Fruit fly (Drosophila melanogaster) whole organism, embryonic: ENCODE data around the gene CG33181.
A peak's percentile ranks its signal among the peaks of the same experiment; 100 is the strongest.

Experiments used
- Ada2b ChIP-seq: fragments of 200-800 bp; sonication (Bioruptor generic); IDR thresholded peaks from 2 replicates; pipeline ENCODE4 v1.3.6; 2022; ENCODE audit warnings: missing biosample characterization, missing genetic modification characterization
- Blimp-1 ChIP-seq: fragments of 200-800 bp; sonication (Bioruptor generic); optimal IDR thresholded peaks from 3 replicates; lab custom pipeline; 2018; ENCODE audit warnings: missing biosample characterization, missing genetic modification characterization, mild to moderate bottlenecking, moderate library complexity, missing genetic modification reagents
- CG11093 ChIP-seq: fragments of 200-800 bp; sonication (Bioruptor generic); IDR thresholded peaks from 3 replicates; pipeline ENCODE4 v1.3.6; 2022; ENCODE audit warnings: missing biosample characterization, missing genetic modification characterization
- CG12236 ChIP-seq: fragments of 200-800 bp; sonication (Bioruptor generic); optimal IDR thresholded peaks from 2 replicates; lab custom pipeline; 2016; ENCODE audit warnings: missing biosample characterization, missing genetic modification characterization
- CG14710 ChIP-seq: fragments of 200-800 bp; sonication (Bioruptor generic); optimal IDR thresholded peaks from 3 replicates; lab custom pipeline; 2019; ENCODE audit warnings: missing biosample characterization, mild to moderate bottlenecking, missing genetic modification characterization, moderate library complexity
- CG14860 ChIP-seq: fragments of 200-800 bp; sonication (Bioruptor generic); IDR thresholded peaks from 3 replicates; pipeline ENCODE4 v1.3.6; 2022; ENCODE audit warnings: missing biosample characterization, missing genetic modification characterization; ENCODE audit not compliant: partially characterized antibody
- CG15696 ChIP-seq: fragments of 200-800 bp; sonication (Bioruptor generic); optimal IDR thresholded peaks from 2 replicates; lab custom pipeline; 2019; ENCODE audit warnings: missing biosample characterization, mild to moderate bottlenecking, missing genetic modification characterization, moderate library complexity
- CG16815 ChIP-seq: fragments of 200-800 bp; sonication (Bioruptor generic); optimal IDR thresholded peaks from 3 replicates; lab custom pipeline; 2017; ENCODE audit warnings: missing biosample characterization, mild to moderate bottlenecking, missing genetic modification characterization
- CG18764 ChIP-seq: fragments of 200-800 bp; sonication (Bioruptor generic); optimal IDR thresholded peaks from 3 replicates; lab custom pipeline; 2016; ENCODE audit warnings: missing biosample characterization, missing genetic modification characterization
- CG2678 ChIP-seq: fragments of 200-800 bp; sonication (Bioruptor generic); optimal IDR thresholded peaks from 3 replicates; lab custom pipeline; 2019; ENCODE audit warnings: missing biosample characterization, mild to moderate bottlenecking, missing genetic modification characterization, moderate library complexity
- CG2875 ChIP-seq: fragments of 200-800 bp; sonication (Bioruptor generic); optimal IDR thresholded peaks from 2 replicates; lab custom pipeline; 2017; ENCODE audit warnings: missing biosample characterization, mild to moderate bottlenecking, missing genetic modification characterization, missing genetic modification reagents
- CG33557 ChIP-seq: fragments of 200-800 bp; sonication (Bioruptor generic); optimal IDR thresholded peaks from 2 replicates; lab custom pipeline; 2019; ENCODE audit warnings: missing biosample characterization, mild to moderate bottlenecking, missing genetic modification characterization, moderate library complexity
- CG6791 ChIP-seq: fragments of 200-800 bp; sonication (Bioruptor generic); IDR thresholded peaks from 3 replicates; pipeline ENCODE4 v1.3.6; 2022; ENCODE audit warnings: missing biosample characterization, missing genetic modification characterization; ENCODE audit not compliant: partially characterized antibody
- CG8089 ChIP-seq: fragments of 200-800 bp; sonication (Bioruptor generic); optimal IDR thresholded peaks from 3 replicates; lab custom pipeline; 2016; ENCODE audit warnings: missing biosample characterization, missing genetic modification characterization
- CG8290 ChIP-seq, 3 experiments: fragments of 200-800 bp; sonication (Bioruptor generic); optimal IDR thresholded peaks; 2 replicates each; lab custom pipeline; 2016 to 2019; ENCODE audit warnings: missing biosample characterization in 3 of 3, missing genetic modification characterization in 3 of 3, mild to moderate bottlenecking in 2 of 3, moderate library complexity in 1 of 3
- CTCF ChIP-seq: fragments of 200-800 bp; sonication (Bioruptor generic); optimal IDR thresholded peaks from 2 replicates; lab custom pipeline; 2017; ENCODE audit warnings: missing biosample characterization, mild to moderate bottlenecking, missing genetic modification characterization, moderate library complexity
- Deaf1 ChIP-seq: fragments of 200-800 bp; optimal IDR thresholded peaks from 3 replicates; lab custom pipeline; 2019; ENCODE audit warnings: missing biosample characterization, mild to moderate bottlenecking, missing genetic modification characterization, moderate library complexity
- Ets65A ChIP-seq: fragments of 200-800 bp; sonication (Bioruptor generic); peaks from one replicate; lab custom pipeline; 2016; ENCODE audit warnings: missing biosample characterization, missing genetic modification characterization
- HLH4C ChIP-seq: fragments of 200-800 bp; sonication (Bioruptor generic); IDR thresholded peaks from 3 replicates; pipeline ENCODE4 v1.3.6; 2022; ENCODE audit warnings: missing biosample characterization, missing genetic modification characterization; ENCODE audit not compliant: partially characterized antibody
- Hr39 ChIP-seq: fragments of >200 bp; optimal IDR thresholded peaks from 2 replicates; lab custom pipeline; 2017
- Hr78 ChIP-seq, 2 experiments: fragments of 200-800 bp in 1 of 2; fragments of >200 bp in 1 of 2; sonication (Bioruptor generic) in 1 of 2; optimal IDR thresholded peaks; 2 replicates each; lab custom pipeline; 2017 to 2019; ENCODE audit warnings: missing biosample characterization in 2 of 2, missing genetic modification characterization in 2 of 2, mild to moderate bottlenecking in 1 of 2, moderate library complexity in 1 of 2
- Med ChIP-seq: fragments of 200-800 bp; sonication (Bioruptor generic); peaks from one replicate; lab custom pipeline; 2016; ENCODE audit warnings: missing biosample characterization, missing genetic modification characterization, mild to moderate bottlenecking, inconsistent platforms, moderate library complexity
- NC2β ChIP-seq: fragments of 200-800 bp; sonication (Bioruptor generic); optimal IDR thresholded peaks from 2 replicates; lab custom pipeline; 2016; ENCODE audit warnings: missing biosample characterization, missing genetic modification characterization
- PHDP ChIP-seq: fragments of 200-800 bp; sonication (Bioruptor generic); optimal IDR thresholded peaks from 3 replicates; lab custom pipeline; 2018; ENCODE audit warnings: missing biosample characterization, mild to moderate bottlenecking, missing genetic modification characterization, moderate library complexity
- Scr ChIP-seq: fragments of 200-800 bp; sonication (Bioruptor generic); IDR thresholded peaks from 2 replicates; pipeline ENCODE4 v1.3.6; 2022; ENCODE audit warnings: missing biosample characterization, missing genetic modification characterization; ENCODE audit not compliant: partially characterized antibody
- Trl ChIP-seq, 3 experiments: fragments of >200 bp in 2 of 3; fragments of 200-800 bp in 1 of 3; sonication (Bioruptor generic) in 1 of 3; optimal IDR thresholded peaks; 2 replicates in 1 of 3; 3 replicates in 2 of 3; lab custom pipeline; 2016 to 2017; ENCODE audit warnings: missing biosample characterization in 1 of 3, missing genetic modification characterization in 1 of 3
- cas ChIP-seq: fragments of 200-800 bp; sonication (Bioruptor generic); IDR thresholded peaks from 2 replicates; pipeline ENCODE4 v1.3.6; 2022; ENCODE audit warnings: missing biosample characterization, missing genetic modification characterization
- crc ChIP-seq: fragments of 200-800 bp; sonication (Bioruptor generic); optimal IDR thresholded peaks from 2 replicates; lab custom pipeline; 2016; ENCODE audit warnings: missing biosample characterization, missing genetic modification characterization
- croc ChIP-seq: fragments of 200-800 bp; sonication (Bioruptor generic); conservative IDR thresholded peaks from 3 replicates; pipeline ENCODE4 v1.3.6; 2022; ENCODE audit warnings: missing biosample characterization, missing genetic modification characterization
- cwo ChIP-seq: fragments of 200-800 bp; sonication (Bioruptor generic); optimal IDR thresholded peaks from 3 replicates; lab custom pipeline; 2017; ENCODE audit warnings: missing biosample characterization, missing genetic modification characterization, mild to moderate bottlenecking, moderate library complexity, missing genetic modification reagents
- fu2 ChIP-seq: fragments of 200-800 bp; sonication (Bioruptor generic); optimal IDR thresholded peaks from 2 replicates; lab custom pipeline; 2016; ENCODE audit warnings: missing biosample characterization, missing genetic modification characterization
- gfzf ChIP-seq: fragments of 200-800 bp; sonication (Bioruptor generic); optimal IDR thresholded peaks from 2 replicates; lab custom pipeline; 2016; ENCODE audit warnings: missing biosample characterization, mild to moderate bottlenecking, missing genetic modification characterization, moderate library complexity
- nerfin-2 ChIP-seq: fragments of 200-800 bp; sonication (Bioruptor generic); IDR thresholded peaks from 2 replicates; pipeline ENCODE4 v1.3.6; 2022; ENCODE audit warnings: missing biosample characterization, missing genetic modification characterization; ENCODE audit not compliant: partially characterized antibody
- oc ChIP-seq: fragments of 200-800 bp; sonication (Bioruptor generic); optimal IDR thresholded peaks from 2 replicates; lab custom pipeline; 2018; ENCODE audit warnings: missing biosample characterization, mild to moderate bottlenecking, missing genetic modification characterization, moderate library complexity
- pfk ChIP-seq: fragments of 200-800 bp; sonication (Bioruptor generic); optimal IDR thresholded peaks from 2 replicates; lab custom pipeline; 2018; ENCODE audit warnings: missing biosample characterization, mild to moderate bottlenecking, missing genetic modification characterization, moderate library complexity
- row ChIP-seq: fragments of 200-800 bp; sonication (Bioruptor generic); IDR thresholded peaks from 3 replicates; pipeline ENCODE4 v1.3.6; 2022; ENCODE audit warnings: missing biosample characterization, missing genetic modification characterization
- sens ChIP-seq: fragments of 200-800 bp; sonication (Bioruptor generic); peaks from one replicate; lab custom pipeline; 2016; ENCODE audit warnings: missing biosample characterization, missing genetic modification characterization
- slbo ChIP-seq: fragments of 200-800 bp; sonication (Bioruptor generic); IDR thresholded peaks from 2 replicates; pipeline ENCODE4 v1.3.6; 2022; ENCODE audit warnings: missing biosample characterization, missing genetic modification characterization
- stwl ChIP-seq: fragments of 200-800 bp; sonication (Bioruptor generic); optimal IDR thresholded peaks from 3 replicates; lab custom pipeline; 2018; ENCODE audit warnings: missing biosample characterization, mild to moderate bottlenecking, missing genetic modification characterization, moderate library complexity
- tll ChIP-seq, 2 experiments: fragments of 200-800 bp in 1 of 2; fragments of >200 bp in 1 of 2; sonication (Bioruptor generic) in 1 of 2; optimal IDR thresholded peaks; 2 replicates each; lab custom pipeline; 2017 to 2019; ENCODE audit warnings: missing biosample characterization in 2 of 2, missing genetic modification characterization in 2 of 2, mild to moderate bottlenecking in 1 of 2, moderate library complexity in 1 of 2
- vvl ChIP-seq: fragments of 200-800 bp; sonication (Bioruptor generic); IDR thresholded peaks from 2 replicates; pipeline ENCODE4 v1.3.6; 2022; ENCODE audit warnings: missing biosample characterization, missing genetic modification characterization

The CG33181 gene

DNA sequence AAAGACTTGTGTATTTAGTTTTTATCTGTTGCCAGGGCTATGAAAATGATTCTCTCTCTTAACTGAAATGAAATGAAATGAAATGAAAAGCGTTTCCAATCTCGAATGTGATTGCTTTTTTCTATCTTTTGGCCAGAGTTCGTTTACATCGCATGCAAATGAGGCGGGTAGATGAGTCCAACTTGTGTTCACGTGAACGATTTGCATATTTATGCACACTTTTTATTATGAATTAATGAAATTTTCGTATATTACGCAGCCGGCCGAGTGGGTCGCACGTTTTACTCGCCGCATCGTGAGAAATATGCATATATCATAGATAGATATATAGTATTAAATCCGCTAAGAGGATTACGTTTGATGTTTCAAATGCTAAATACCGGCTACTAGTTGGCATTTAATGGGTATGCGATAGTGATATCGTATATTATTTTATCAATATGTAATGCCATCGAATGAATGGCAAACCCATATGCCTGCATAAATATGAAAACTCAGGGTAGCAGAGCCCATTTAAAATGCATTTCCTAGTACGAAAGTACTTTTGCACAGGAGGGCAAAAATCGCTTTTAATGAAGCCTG is 16.0 kb downstream of the CG33181 start:
- TF ChIP-seq Blimp-1 (GFP tag; lab: Kevin White, UChicago) (peak; percentile 81), slbo (no peak), cwo (GFP tag; lab: Kevin White, UChicago) (peak; percentile 65), croc (no peak), oc (tag; lab: Kevin White, UChicago) (peak; percentile 67), CG12236 (GFP tag; lab: Kevin White, UChicago) (no peak), CG14860 (GFP tag; lab: Robert Waterston, UW) (0 out of 3 replicates have a peak, but pooled peaks have one; percentile 21), nerfin-2 (peak; percentile 54; the same call in 1 of the 2 replicates), cas (GFP tag; lab: Robert Waterston, UW) (no peak), CTCF (no peak), HLH4C (GFP tag; lab: Robert Waterston, UW) (peak; percentile 63), vvl (peak; percentile 65; the same call in 1 of the 2 replicates)

DNA sequence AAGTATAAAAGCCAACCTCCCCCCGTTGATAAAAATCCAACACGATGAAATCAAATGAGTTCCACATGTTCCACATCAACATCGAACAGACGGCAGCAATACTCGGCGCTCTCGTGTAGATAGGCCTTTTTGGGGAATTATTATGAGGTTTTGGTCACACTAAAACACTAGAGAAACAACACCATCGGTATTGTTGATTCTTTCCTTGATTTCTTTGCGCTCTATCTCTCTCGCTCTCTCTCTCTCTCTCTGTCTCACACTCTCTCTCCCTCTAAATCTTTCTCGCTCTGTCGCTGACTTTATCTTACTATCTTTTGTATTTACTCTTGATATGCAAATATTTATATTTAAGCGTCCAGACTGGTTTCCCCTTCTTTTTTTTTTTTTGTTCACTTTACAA is 21.6 kb downstream of the CG33181 start:
- TF ChIP-seq fu2 (GFP tag; lab: Kevin White, UChicago) (no peak), CG18764 (GFP tag; lab: Kevin White, UChicago) (peak; percentile 74), PHDP (no peak), Trl (optimal IDR thresholded peaks at IDR 0.05; lab: Kevin White, UChicago) (peak; percentile 16 to 54), Trl (GFP tag; optimal IDR thresholded peaks at IDR 0.05; lab: Kevin White, UChicago) (no peak), row (GFP tag; lab: Robert Waterston, UW) (peak; percentile 20; the same call in 1 of the 3 replicates), NC2β (no peak), tll (GFP tag; optimal IDR thresholded peaks at IDR 0.05; lab: Kevin White, UChicago) (peak in 1 of 2 experiments; percentile 38), CG11093 (no peak), stwl (peak; percentile 95), gfzf (GFP tag; lab: Kevin White, UChicago) (peak; percentile 34), CG33557 (GFP tag; lab: Kevin White, UChicago) (no peak), CG6791 (GFP tag; lab: Robert Waterston, UW) (0 out of 3 replicates have a peak, but pooled peaks have one; percentile 40), CG8290 (GFP tag; optimal IDR thresholded peaks at IDR 0.05; lab: Kevin White, UChicago) (peak; percentile 64), CG8290 (tag; optimal IDR thresholded peaks at IDR 0.05; lab: Kevin White, UChicago) (no peak), CG2875 (GFP tag; lab: Kevin White, UChicago) (no peak), sens (GFP tag; lab: Kevin White, UChicago) (peak; percentile 73), Med (GFP tag; lab: Kevin White, UChicago) (peak; percentile 6), Deaf1 (tag; lab: Kevin White, UChicago) (no peak), CG2678 (tag; lab: Kevin White, UChicago) (peak; percentile 14), Hr78 (GFP tag; optimal IDR thresholded peaks at IDR 0.05; lab: Kevin White, UChicago) (no peak)

DNA sequence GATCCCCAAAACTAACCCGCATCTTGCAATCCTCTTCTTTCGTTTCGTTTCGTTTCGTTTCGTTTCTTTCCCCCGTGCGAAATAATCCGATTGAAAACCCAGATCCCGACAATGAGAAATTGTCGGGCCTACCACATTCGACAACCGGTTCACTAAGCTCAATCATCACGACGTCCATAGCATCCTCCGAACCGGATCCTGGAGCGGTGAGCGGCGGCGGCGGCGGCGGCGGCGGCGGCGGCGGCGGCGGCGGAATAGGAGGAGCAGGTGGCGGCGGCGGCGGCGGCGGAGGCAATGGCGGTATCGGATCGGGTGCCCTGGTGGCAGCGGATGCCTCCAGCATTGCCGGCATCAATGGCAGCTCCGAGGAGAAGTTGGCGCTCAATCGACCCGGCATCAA is 23.1 kb downstream of the CG33181 start:
- TF ChIP-seq CG15696 (tag; lab: Kevin White, UChicago) (no peak), CG14710 (tag; lab: Kevin White, UChicago) (no peak), CG33557 (GFP tag; lab: Kevin White, UChicago) (no peak), CG16815 (no peak), pfk (no peak), Ada2b (no peak), Scr (no peak), CG8089 (no peak), Ets65A (peak; percentile 51), Hr39 (lab: Kevin White, UChicago) (peak; percentile 7), crc (GFP tag; lab: Kevin White, UChicago) (no peak)
